Worm (Caenorhabditis elegans) whole organism, L2 larva: ENCODE data around the gene T13H5.1.

Source experiments
- C34F6.9 ChIP-seq: fragments of 150-350 bp; optimal IDR thresholded peaks from 2 replicates; lab custom pipeline; 2014; ENCODE audit warnings: missing biosample characterization, missing genetic modification characterization
- F13H6.1 ChIP-seq: sonication (generic microtip); optimal IDR thresholded peaks from 2 replicates; lab custom pipeline; 2016; ENCODE audit warnings: missing genetic modification characterization, missing compliant biosample characterization
- R02D3.7 ChIP-seq: fragments of 150-350 bp; optimal IDR thresholded peaks from 2 replicates; lab custom pipeline; 2014; ENCODE audit warnings: missing biosample characterization, missing genetic modification characterization
- ZK546.5 ChIP-seq: sonication (generic microtip); optimal IDR thresholded peaks from 2 replicates; lab custom pipeline; 2017; ENCODE audit warnings: missing biosample characterization, missing genetic modification characterization
- alr-1 ChIP-seq: fragments of 150-350 bp; optimal IDR thresholded peaks from 2 replicates; lab custom pipeline; 2014; ENCODE audit warnings: missing biosample characterization, missing genetic modification characterization
- aly-2 ChIP-seq: fragments of 150-350 bp; optimal IDR thresholded peaks from 2 replicates; lab custom pipeline; 2014; ENCODE audit warnings: missing biosample characterization, missing genetic modification characterization
- ama-1 ChIP-seq: fragments of 150-350 bp; optimal IDR thresholded peaks from 2 replicates; lab custom pipeline; 2018; ENCODE audit warnings: inconsistent platforms
- blmp-1 ChIP-seq: sonication (generic microtip); optimal IDR thresholded peaks from 2 replicates; lab custom pipeline; 2017; ENCODE audit warnings: missing genetic modification characterization, mild to moderate bottlenecking, missing compliant biosample characterization, antibody characterized with exemption, moderate library complexity; ENCODE audit not compliant: insufficient read depth
- ceh-16 ChIP-seq: fragments of 150-350 bp; optimal IDR thresholded peaks from 2 replicates; lab custom pipeline; 2014; ENCODE audit warnings: missing biosample characterization, missing genetic modification characterization
- ceh-82 ChIP-seq: fragments of 150-350 bp; optimal IDR thresholded peaks from 2 replicates; lab custom pipeline; 2014; ENCODE audit warnings: missing biosample characterization, missing genetic modification characterization
- crh-2 ChIP-seq: sonication (generic microtip); optimal IDR thresholded peaks from 2 replicates; lab custom pipeline; 2017; ENCODE audit warnings: missing biosample characterization, missing genetic modification characterization
- dmd-4 ChIP-seq: sonication (generic microtip); optimal IDR thresholded peaks from 2 replicates; lab custom pipeline; 2017; ENCODE audit warnings: missing biosample characterization, missing genetic modification characterization
- elt-1 ChIP-seq: fragments of 150-350 bp; optimal IDR thresholded peaks from 2 replicates; lab custom pipeline; 2014; ENCODE audit warnings: missing biosample characterization, missing genetic modification characterization
- gmeb-1 ChIP-seq: fragments of 150-350 bp; optimal IDR thresholded peaks from 2 replicates; lab custom pipeline; 2014; ENCODE audit warnings: missing biosample characterization, missing genetic modification characterization
- lin-11 ChIP-seq: fragments of 150-350 bp; sonication (generic microtip); optimal IDR thresholded peaks from 2 replicates; lab custom pipeline; 2014; ENCODE audit warnings: missing biosample characterization, missing genetic modification characterization, inconsistent platforms, mixed read lengths
- lin-39 ChIP-seq: fragments of 150-350 bp; optimal IDR thresholded peaks from 2 replicates; lab custom pipeline; 2014; ENCODE audit warnings: missing biosample characterization, missing genetic modification reagents, missing genetic modification characterization
- mbf-1 ChIP-seq: sonication (generic microtip); optimal IDR thresholded peaks from 2 replicates; lab custom pipeline; 2017; ENCODE audit warnings: missing biosample characterization, missing genetic modification characterization
- nhr-129 ChIP-seq: fragments of 150-350 bp; optimal IDR thresholded peaks from 2 replicates; lab custom pipeline; 2014; ENCODE audit warnings: missing biosample characterization, missing genetic modification characterization
- nhr-237 ChIP-seq: fragments of 150-350 bp; optimal IDR thresholded peaks from 2 replicates; lab custom pipeline; 2014; ENCODE audit warnings: missing biosample characterization, missing genetic modification characterization
- nhr-25 ChIP-seq: fragments of 150-350 bp; sonication (generic microtip); optimal IDR thresholded peaks from 3 replicates; lab custom pipeline; 2014; ENCODE audit warnings: missing biosample characterization, missing genetic modification characterization
- nhr-6 ChIP-seq: fragments of 150-350 bp; optimal IDR thresholded peaks from 2 replicates; lab custom pipeline; 2014; ENCODE audit warnings: missing biosample characterization, missing genetic modification characterization
- nhr-77 ChIP-seq: fragments of 150-350 bp; optimal IDR thresholded peaks from 2 replicates; lab custom pipeline; 2014; ENCODE audit warnings: missing biosample characterization, missing genetic modification characterization
- peb-1 ChIP-seq: fragments of 150-350 bp; optimal IDR thresholded peaks from 2 replicates; lab custom pipeline; 2014; ENCODE audit warnings: missing biosample characterization, missing genetic modification characterization
- sem-4 ChIP-seq: fragments of 150-350 bp; optimal IDR thresholded peaks from 2 replicates; lab custom pipeline; 2014; ENCODE audit warnings: missing biosample characterization, missing genetic modification reagents, missing genetic modification characterization
- skn-1 ChIP-seq: sonication (generic microtip); optimal IDR thresholded peaks from 2 replicates; lab custom pipeline; 2017; ENCODE audit warnings: missing biosample characterization, missing genetic modification characterization
- sma-3 ChIP-seq: sonication (generic microtip); optimal IDR thresholded peaks from 2 replicates; lab custom pipeline; 2016; ENCODE audit warnings: missing genetic modification reagents, missing genetic modification characterization, missing compliant biosample characterization
- sma-9 ChIP-seq, 2 experiments: fragments of 150-350 bp in 1 of 2; sonication (generic microtip) in 1 of 2; optimal IDR thresholded peaks; 2 replicates each; lab custom pipeline; 2014 to 2016; ENCODE audit warnings: missing genetic modification characterization in 2 of 2, mild to moderate bottlenecking in 1 of 2, missing biosample characterization in 1 of 2, missing compliant biosample characterization in 1 of 2, missing genetic modification reagents in 1 of 2, moderate library complexity in 1 of 2
- unc-39 ChIP-seq: fragments of 150-350 bp; optimal IDR thresholded peaks from 2 replicates; lab custom pipeline; 2014; ENCODE audit warnings: missing biosample characterization, missing genetic modification characterization
- unc-55 ChIP-seq: fragments of 150-350 bp; sonication (generic microtip); optimal IDR thresholded peaks from 3 replicates; lab custom pipeline; 2014; ENCODE audit warnings: missing biosample characterization, missing genetic modification reagents, missing genetic modification characterization
- unc-62 ChIP-seq: fragments of 150-350 bp; optimal IDR thresholded peaks from 2 replicates; lab custom pipeline; 2014; ENCODE audit warnings: missing biosample characterization, missing genetic modification reagents, missing genetic modification characterization
- ztf-4 ChIP-seq: fragments of 150-350 bp; optimal IDR thresholded peaks from 2 replicates; lab custom pipeline; 2014; ENCODE audit warnings: missing biosample characterization, missing genetic modification characterization

The T13H5.1 gene

ce11 chrII:8481033-8481708, 27.7 kb downstream of the T13H5.1 start (continued):
- no peak for TF ChIP-seq sma-3 (GFP tag; lab: Kevin White, UChicago)
- TF ChIP-seq nhr-77 = no peak
- no peak for TF ChIP-seq dmd-4 (tag; lab: Kevin White, UChicago)
- TF ChIP-seq sma-9 (GFP tag; optimal IDR thresholded peaks at IDR 0.05; lab: Kevin White, UChicago) = peak; percentile 68
- TF ChIP-seq sma-9 (tag; optimal IDR thresholded peaks at IDR 0.05; lab: Kevin White, UChicago) = no peak
- TF ChIP-seq nhr-129 (tag; lab: Kevin White, UChicago) = peak; percentile 29

ce11 chrII:8480166-8480565, 28.7 kb downstream of the T13H5.1 start, which contains the start of gene lact-4:
Gene lact-4 (minus strand): TSS chrII:8480478.
- TF ChIP-seq peb-1 (tag; lab: Kevin White, UChicago) = no peak
- TF ChIP-seq mbf-1 (tag; lab: Kevin White, UChicago) = no peak
- no peak for TF ChIP-seq R02D3.7 (tag; lab: Kevin White, UChicago)

ce11 chrII:8479337-8479736, 29.5 kb downstream of the T13H5.1 start:
- TF ChIP-seq F13H6.1 (tag; lab: Kevin White, UChicago) (no peak), unc-55 (GFP tag; lab: Kevin White, UChicago) (no peak), ama-1 (lab: Kevin White, UChicago) (peak; percentile 70)

- TF ChIP-seq ZK546.5 (no peak), C34F6.9 (tag; lab: Kevin White, UChicago) (no peak), ceh-16 (tag; lab: Kevin White, UChicago) (no peak), nhr-237 (tag; lab: Kevin White, UChicago) (no peak), blmp-1 (tag; lab: Kevin White, UChicago) (no peak), ceh-82 (tag; lab: Kevin White, UChicago) (no peak), skn-1 (tag; lab: Kevin White, UChicago) (no peak), aly-2 (tag; lab: Kevin White, UChicago) (no peak), unc-39 (tag; lab: Kevin White, UChicago) (no peak), gmeb-1 (tag; lab: Kevin White, UChicago) (no peak), ztf-4 (no peak), unc-55 (GFP tag; lab: Kevin White, UChicago) (no peak), F13H6.1 (tag; lab: Kevin White, UChicago) (no peak), elt-1 (tag; lab: Kevin White, UChicago) (no peak), alr-1 (tag; lab: Kevin White, UChicago) (no peak), sma-9 (GFP tag; optimal IDR thresholded peaks at IDR 0.05; lab: Kevin White, UChicago) (no peak), sma-9 (tag; optimal IDR thresholded peaks at IDR 0.05; lab: Kevin White, UChicago) (no peak), lin-11 (tag; lab: Kevin White, UChicago) (no peak), crh-2 (tag; lab: Kevin White, UChicago) (no peak)
- TF ChIP-seq, all 48 proteins: peak for 0
Observed at ce11 chrII:8475306-8475822, 33.5 kb downstream of the T13H5.1 start, which contains the start of the genes M05D6.1 and M05D6.3. Gene M05D6.1 (minus strand): TSS chrII:8475406. Gene M05D6.3 (plus strand): TSS chrII:8475772.

ce11 chrII:8472916-8473315, 35.9 kb downstream of the T13H5.1 start:
- TF ChIP-seq sem-4 (no peak), nhr-6 (tag; lab: Kevin White, UChicago) (no peak), unc-39 (tag; lab: Kevin White, UChicago) (no peak), unc-62 (GFP tag; lab: Kevin White, UChicago) (no peak), F13H6.1 (tag; lab: Kevin White, UChicago) (no peak), ama-1 (lab: Kevin White, UChicago) (no peak), mbf-1 (tag; lab: Kevin White, UChicago) (no peak), crh-2 (tag; lab: Kevin White, UChicago) (no peak), lin-39 (no peak), nhr-25 (no peak), gmeb-1 (tag; lab: Kevin White, UChicago) (no peak), nhr-129 (tag; lab: Kevin White, UChicago) (no peak), peb-1 (tag; lab: Kevin White, UChicago) (no peak), skn-1 (tag; lab: Kevin White, UChicago) (no peak)
